Worm (Caenorhabditis elegans) whole organism, mixed stage, embryonic: ENCODE results near the gene Y54G11A.4.

Source experiments
- M03D4.4 ChIP-seq: sonication (generic microtip); optimal IDR thresholded peaks from 2 replicates; lab custom pipeline; 2017; ENCODE audit warnings: mild to moderate bottlenecking, missing genetic modification characterization, missing compliant biosample characterization
- bed-3 ChIP-seq: fragments of 200-800 bp; sonication (Bioruptor generic); optimal IDR thresholded peaks from 3 replicates; lab custom pipeline; 2018; ENCODE audit warnings: mild to moderate bottlenecking, missing genetic modification characterization, moderate library complexity, missing compliant biosample characterization
- blmp-1 ChIP-seq: fragments of 150-350 bp; optimal IDR thresholded peaks from 2 replicates; lab custom pipeline; 2014; ENCODE audit warnings: missing biosample characterization, missing genetic modification characterization
- ceh-39 ChIP-seq: fragments of 150-350 bp; optimal IDR thresholded peaks from 2 replicates; lab custom pipeline; 2014; ENCODE audit warnings: missing biosample characterization, missing genetic modification characterization
- ceh-43 ChIP-seq: fragments of 200-800 bp; sonication (Bioruptor generic); optimal IDR thresholded peaks from 2 replicates; lab custom pipeline; 2018; ENCODE audit warnings: mild to moderate bottlenecking, missing genetic modification characterization, moderate library complexity, missing compliant biosample characterization
- ceh-83 ChIP-seq: fragments of 200-800 bp; sonication (Bioruptor generic); optimal IDR thresholded peaks from 2 replicates; lab custom pipeline; 2018; ENCODE audit warnings: mild to moderate bottlenecking, missing genetic modification characterization, missing compliant biosample characterization
- ces-1 ChIP-seq: fragments of 150-350 bp; optimal IDR thresholded peaks from 2 replicates; lab custom pipeline; 2014; ENCODE audit warnings: missing biosample characterization, missing genetic modification reagents, missing genetic modification characterization
- cnd-1 ChIP-seq: fragments of 200-800 bp; sonication (Bioruptor generic); optimal IDR thresholded peaks from 2 replicates; lab custom pipeline; 2018; ENCODE audit warnings: mild to moderate bottlenecking, missing genetic modification characterization, missing compliant biosample characterization
- drap-1 ChIP-seq: fragments of 200-800 bp; sonication (Bioruptor generic); optimal IDR thresholded peaks from 3 replicates; lab custom pipeline; 2018; ENCODE audit warnings: mild to moderate bottlenecking, missing genetic modification characterization, missing compliant biosample characterization
- elt-1 ChIP-seq: sonication (generic microtip); optimal IDR thresholded peaks from 2 replicates; lab custom pipeline; 2017; ENCODE audit warnings: missing genetic modification characterization, mild to moderate bottlenecking, missing compliant biosample characterization, antibody characterized with exemption, moderate library complexity, borderline replicate concordance; ENCODE audit not compliant: insufficient read depth
- elt-3 ChIP-seq: fragments of 150-350 bp; optimal IDR thresholded peaks from 2 replicates; lab custom pipeline; 2014; ENCODE audit warnings: missing biosample characterization, missing genetic modification characterization
- flh-1 ChIP-seq: fragments of 200-800 bp; sonication (Bioruptor generic); optimal IDR thresholded peaks from 2 replicates; lab custom pipeline; 2018; ENCODE audit warnings: mild to moderate bottlenecking, missing genetic modification characterization, moderate library complexity, missing compliant biosample characterization
- ham-2 ChIP-seq: fragments of 200-800 bp; sonication (Bioruptor generic); optimal IDR thresholded peaks from 2 replicates; lab custom pipeline; 2018; ENCODE audit warnings: mild to moderate bottlenecking, missing genetic modification characterization, missing compliant biosample characterization
- hlh-1 ChIP-seq: fragments of 150-350 bp; optimal IDR thresholded peaks from 2 replicates; lab custom pipeline; 2014; ENCODE audit warnings: missing biosample characterization, missing genetic modification reagents, missing genetic modification characterization
- lin-13 ChIP-seq: fragments of 150-350 bp; optimal IDR thresholded peaks from 2 replicates; lab custom pipeline; 2014; ENCODE audit warnings: missing biosample characterization, missing genetic modification characterization
- lin-32 ChIP-seq: fragments of 200-800 bp; sonication (Bioruptor generic); optimal IDR thresholded peaks from 2 replicates; lab custom pipeline; 2018; ENCODE audit warnings: mild to moderate bottlenecking, missing genetic modification characterization, missing compliant biosample characterization
- lsy-2 ChIP-seq: fragments of 150-350 bp; optimal IDR thresholded peaks from 2 replicates; lab custom pipeline; 2014; ENCODE audit warnings: missing biosample characterization, missing genetic modification characterization
- mab-5 ChIP-seq: fragments of 150-350 bp; optimal IDR thresholded peaks from 2 replicates; lab custom pipeline; 2014; ENCODE audit warnings: missing biosample characterization, missing genetic modification characterization
- mep-1 ChIP-seq: fragments of 150-350 bp; optimal IDR thresholded peaks from 2 replicates; lab custom pipeline; 2017; ENCODE audit warnings: missing biosample characterization, missing genetic modification reagents, missing genetic modification characterization, inconsistent platforms
- mls-2 ChIP-seq: sonication (generic microtip); optimal IDR thresholded peaks from 2 replicates; lab custom pipeline; 2016; ENCODE audit warnings: mild to moderate bottlenecking, missing genetic modification characterization, moderate library complexity, missing compliant biosample characterization
- nhr-12 ChIP-seq: fragments of 150-350 bp; optimal IDR thresholded peaks from 2 replicates; lab custom pipeline; 2014; ENCODE audit warnings: missing biosample characterization, missing genetic modification characterization
- nhr-2 ChIP-seq: fragments of 150-350 bp; optimal IDR thresholded peaks from 2 replicates; lab custom pipeline; 2014; ENCODE audit warnings: missing biosample characterization, missing genetic modification characterization
- nhr-237 ChIP-seq: fragments of 150-350 bp; optimal IDR thresholded peaks from 2 replicates; lab custom pipeline; 2014; ENCODE audit warnings: missing biosample characterization, missing genetic modification characterization
- nhr-28 ChIP-seq: fragments of 150-350 bp; optimal IDR thresholded peaks from 2 replicates; lab custom pipeline; 2014; ENCODE audit warnings: missing biosample characterization, missing genetic modification characterization
- nhr-76 ChIP-seq: sonication (generic microtip); optimal IDR thresholded peaks from 2 replicates; lab custom pipeline; 2017; ENCODE audit warnings: missing biosample characterization, missing genetic modification characterization
- pha-4 ChIP-seq: fragments of 150-350 bp; optimal IDR thresholded peaks from 2 replicates; lab custom pipeline; 2018; ENCODE audit warnings: missing biosample characterization, missing genetic modification reagents, missing genetic modification characterization
- sem-2 ChIP-seq: fragments of 200-800 bp; sonication (Bioruptor generic); optimal IDR thresholded peaks from 2 replicates; lab custom pipeline; 2018; ENCODE audit warnings: mild to moderate bottlenecking, missing genetic modification characterization, missing compliant biosample characterization
- snpc-4 ChIP-seq: fragments of 150-350 bp; optimal IDR thresholded peaks from 2 replicates; lab custom pipeline; 2014; ENCODE audit warnings: missing biosample characterization, missing genetic modification characterization
- sptf-1 ChIP-seq: sonication (generic microtip); optimal IDR thresholded peaks from 2 replicates; lab custom pipeline; 2017; ENCODE audit warnings: mild to moderate bottlenecking, missing genetic modification characterization, moderate library complexity, missing compliant biosample characterization
- tbx-8 ChIP-seq: fragments of 200-800 bp; sonication (Bioruptor generic); optimal IDR thresholded peaks from 2 replicates; lab custom pipeline; 2018; ENCODE audit warnings: mild to moderate bottlenecking, missing genetic modification characterization, moderate library complexity, missing compliant biosample characterization
- unc-120 ChIP-seq: sonication (generic microtip); optimal IDR thresholded peaks from 2 replicates; lab custom pipeline; 2017; ENCODE audit warnings: missing genetic modification characterization, missing compliant biosample characterization; ENCODE audit not compliant: poor library complexity, severe bottlenecking
- unc-39 ChIP-seq: fragments of 150-350 bp; optimal IDR thresholded peaks from 2 replicates; lab custom pipeline; 2014; ENCODE audit warnings: missing biosample characterization, missing genetic modification characterization
- unc-62 ChIP-seq: fragments of 150-350 bp; optimal IDR thresholded peaks from 2 replicates; lab custom pipeline; 2014; ENCODE audit warnings: missing biosample characterization, missing genetic modification reagents, missing genetic modification characterization
- zip-8 ChIP-seq: fragments of 150-350 bp; optimal IDR thresholded peaks from 2 replicates; lab custom pipeline; 2014; ENCODE audit warnings: missing biosample characterization, missing genetic modification characterization
- ztf-11 ChIP-seq: fragments of 150-350 bp; optimal IDR thresholded peaks from 2 replicates; lab custom pipeline; 2014; ENCODE audit warnings: missing biosample characterization, missing genetic modification characterization

Gene Y54G11A.4

ce11 chrII:14250147-14250965, 42.3 kb upstream of the Y54G11A.4 start, which contains the start of gene hmg-1.1:
Gene hmg-1.1 (plus strand): TSS chrII:14250695.
- no peak for TF ChIP-seq unc-39 (tag; lab: Kevin White, UChicago)
- peak; percentile 77 for TF ChIP-seq pha-4
- no peak for TF ChIP-seq nhr-12
- TF ChIP-seq elt-1 = no peak
- TF ChIP-seq ceh-83 (GFP tag; lab: Kevin White, UChicago) = no peak
- peak; percentile 54 for TF ChIP-seq sem-2 (GFP tag; lab: Kevin White, UChicago)
- no peak for TF ChIP-seq ceh-39
- TF ChIP-seq cnd-1 (tag; lab: Kevin White, UChicago) = peak; percentile 73
- TF ChIP-seq mab-5 (tag; lab: Kevin White, UChicago) = no peak
- TF ChIP-seq nhr-76 (tag; lab: Kevin White, UChicago) = peak; percentile 52
- TF ChIP-seq ces-1 (GFP tag; lab: Kevin White, UChicago) = peak; percentile 22
- peak; percentile 84 for TF ChIP-seq lin-13 (tag; lab: Kevin White, UChicago)
- TF ChIP-seq bed-3 (GFP tag; lab: Kevin White, UChicago) = peak; percentile 9
- no peak for TF ChIP-seq snpc-4 (tag; lab: Kevin White, UChicago)
- TF ChIP-seq nhr-237 (tag; lab: Kevin White, UChicago) = peak; percentile 65
- TF ChIP-seq tbx-8 (GFP tag; lab: Kevin White, UChicago) = no peak
- TF ChIP-seq M03D4.4 (tag; lab: Kevin White, UChicago) = peak; percentile 81
- peak; percentile 78 for TF ChIP-seq sptf-1 (tag; lab: Kevin White, UChicago)
- TF ChIP-seq unc-62 (GFP tag; lab: Kevin White, UChicago) = peak; percentile 25
- no peak for TF ChIP-seq ceh-43 (GFP tag; lab: Kevin White, UChicago)
- no peak for TF ChIP-seq zip-8 (tag; lab: Kevin White, UChicago)
- peak; percentile 53 for TF ChIP-seq flh-1 (GFP tag; lab: Kevin White, UChicago)
- peak; percentile 62 for TF ChIP-seq hlh-1
- peak; percentile 63 for TF ChIP-seq mep-1 (tag; lab: Kevin White, UChicago)
- peak; percentile 41 for TF ChIP-seq ztf-11 (tag; lab: Kevin White, UChicago)
- peak; percentile 90 for TF ChIP-seq mls-2 (tag; lab: Kevin White, UChicago)
- no peak for TF ChIP-seq elt-3 (tag; lab: Kevin White, UChicago)
- peak; percentile 97 for TF ChIP-seq ham-2 (GFP tag; lab: Kevin White, UChicago)
- no peak for TF ChIP-seq nhr-2 (tag; lab: Kevin White, UChicago)
- peak; percentile 26 for TF ChIP-seq lsy-2 (tag; lab: Kevin White, UChicago)
- peak; percentile 83 for TF ChIP-seq drap-1
- peak; percentile 50 for TF ChIP-seq lin-32
- TF ChIP-seq nhr-28 (tag; lab: Kevin White, UChicago) = no peak
- peak; percentile 97 for TF ChIP-seq unc-120 (tag; lab: Kevin White, UChicago)
- no peak for TF ChIP-seq blmp-1 (tag; lab: Kevin White, UChicago)

ce11 chrII:14251400-14251940, 41.1 kb upstream of the Y54G11A.4 start:
- TF ChIP-seq ceh-43 (GFP tag; lab: Kevin White, UChicago) (peak; percentile 7), pha-4 (peak; percentile 87), bed-3 (GFP tag; lab: Kevin White, UChicago) (no peak), unc-120 (tag; lab: Kevin White, UChicago) (peak; percentile 75), nhr-12 (peak; percentile 1), cnd-1 (tag; lab: Kevin White, UChicago) (peak; percentile 92), lin-32 (peak; percentile 85), snpc-4 (tag; lab: Kevin White, UChicago) (no peak), nhr-76 (tag; lab: Kevin White, UChicago) (no peak), elt-1 (peak; percentile 34), flh-1 (GFP tag; lab: Kevin White, UChicago) (peak; percentile 8), mab-5 (tag; lab: Kevin White, UChicago) (no peak), elt-3 (tag; lab: Kevin White, UChicago) (no peak), ceh-83 (GFP tag; lab: Kevin White, UChicago) (peak; percentile 81), ceh-39 (peak; percentile 60), tbx-8 (GFP tag; lab: Kevin White, UChicago) (peak; percentile 75), ces-1 (GFP tag; lab: Kevin White, UChicago) (peak; percentile 94), drap-1 (peak; percentile 78), nhr-28 (tag; lab: Kevin White, UChicago) (peak; percentile 6), M03D4.4 (tag; lab: Kevin White, UChicago) (peak; percentile 64), nhr-237 (tag; lab: Kevin White, UChicago) (peak; percentile 53), ztf-11 (tag; lab: Kevin White, UChicago) (peak; percentile 63), nhr-2 (tag; lab: Kevin White, UChicago) (peak; percentile 31), zip-8 (tag; lab: Kevin White, UChicago) (no peak), unc-62 (GFP tag; lab: Kevin White, UChicago) (peak; percentile 26), sem-2 (GFP tag; lab: Kevin White, UChicago) (peak; percentile 19), hlh-1 (peak; percentile 7), mls-2 (tag; lab: Kevin White, UChicago) (peak; percentile 89), ham-2 (GFP tag; lab: Kevin White, UChicago) (peak; percentile 18), blmp-1 (tag; lab: Kevin White, UChicago) (peak; percentile 39), lin-13 (tag; lab: Kevin White, UChicago) (peak; percentile 70), lsy-2 (tag; lab: Kevin White, UChicago) (peak; percentile 79), sptf-1 (tag; lab: Kevin White, UChicago) (peak; percentile 86), unc-39 (tag; lab: Kevin White, UChicago) (peak; percentile 78), mep-1 (tag; lab: Kevin White, UChicago) (peak; percentile 44)
